Fruit fly (Drosophila melanogaster) whole organism, embryonic: Measurements from ENCODE around the gene 7B2.

ENCODE experiments used
- Ada2b ChIP-seq: fragments of 200-800 bp; sonication (Bioruptor generic); IDR thresholded peaks from 2 replicates; pipeline ENCODE4 v1.3.6; 2022; ENCODE audit warnings: missing biosample characterization, missing genetic modification characterization
- Awh ChIP-seq: fragments of 200-800 bp; sonication (Bioruptor generic); IDR thresholded peaks from 2 replicates; pipeline ENCODE4, ENCODE4 v1.3.6; 2022; ENCODE audit warnings: missing biosample characterization, missing genetic modification characterization
- CG11085 ChIP-seq: fragments of 200-800 bp; sonication (Bioruptor generic); IDR thresholded peaks from 2 replicates; pipeline ENCODE4 v1.3.6; 2022; ENCODE audit warnings: missing biosample characterization, missing genetic modification characterization
- CG11695 ChIP-seq: fragments of 200-800 bp; sonication (Bioruptor generic); IDR thresholded peaks from 3 replicates; pipeline ENCODE4 v1.3.6; 2022; ENCODE audit warnings: missing biosample characterization, missing genetic modification characterization
- CG13287 ChIP-seq: fragments of 200-800 bp; sonication (Bioruptor generic); IDR thresholded peaks from 2 replicates; pipeline ENCODE4 v1.3.6; 2022; ENCODE audit warnings: missing biosample characterization, missing genetic modification characterization; ENCODE audit not compliant: partially characterized antibody
- CG13424 ChIP-seq: fragments of 200-800 bp; sonication (Bioruptor generic); optimal IDR thresholded peaks from 2 replicates; lab custom pipeline; 2019; ENCODE audit warnings: missing biosample characterization, mild to moderate bottlenecking, missing genetic modification characterization, moderate library complexity
- CG14860 ChIP-seq: fragments of 200-800 bp; sonication (Bioruptor generic); IDR thresholded peaks from 3 replicates; pipeline ENCODE4 v1.3.6; 2022; ENCODE audit warnings: missing biosample characterization, missing genetic modification characterization; ENCODE audit not compliant: partially characterized antibody
- CG15011 ChIP-seq: fragments of 200-800 bp; sonication (Bioruptor generic); optimal IDR thresholded peaks from 3 replicates; lab custom pipeline; 2018; ENCODE audit warnings: missing biosample characterization, mild to moderate bottlenecking, missing genetic modification characterization
- CG15073 ChIP-seq: fragments of 200-800 bp; sonication (Bioruptor generic); optimal IDR thresholded peaks from 2 replicates; lab custom pipeline; 2016; ENCODE audit warnings: missing biosample characterization, missing genetic modification characterization
- CG16813 ChIP-seq: fragments of 200-800 bp; sonication (Bioruptor generic); IDR thresholded peaks from 3 replicates; pipeline ENCODE4 v1.3.6; 2022; ENCODE audit warnings: missing biosample characterization, missing genetic modification characterization; ENCODE audit not compliant: partially characterized antibody
- CG18476 ChIP-seq: fragments of 200-800 bp; sonication (Bioruptor generic); optimal IDR thresholded peaks from 2 replicates; lab custom pipeline; 2016; ENCODE audit warnings: missing biosample characterization, mild to moderate bottlenecking, missing genetic modification characterization
- CG2129 ChIP-seq: fragments of 200-800 bp; sonication (Bioruptor generic); IDR thresholded peaks from 2 replicates; pipeline ENCODE4 v1.3.6; 2022; ENCODE audit warnings: missing biosample characterization, missing genetic modification characterization; ENCODE audit not compliant: partially characterized antibody
- CG30431 ChIP-seq: fragments of 200-800 bp; sonication (Bioruptor generic); optimal IDR thresholded peaks from 2 replicates; lab custom pipeline; 2017; ENCODE audit warnings: missing biosample characterization, missing genetic modification characterization
- CG4617 ChIP-seq: fragments of 200-800 bp; sonication (Bioruptor generic); optimal IDR thresholded peaks from 3 replicates; lab custom pipeline; 2016; ENCODE audit warnings: missing biosample characterization, missing genetic modification characterization, borderline replicate concordance
- CG6689 ChIP-seq: fragments of 200-800 bp; sonication (Bioruptor generic); IDR thresholded peaks from 2 replicates; pipeline ENCODE4 v1.3.6; 2022; ENCODE audit warnings: missing biosample characterization, missing genetic modification characterization
- CG7987 ChIP-seq: fragments of 200-800 bp; sonication (Bioruptor generic); optimal IDR thresholded peaks from 2 replicates; lab custom pipeline; 2018; ENCODE audit warnings: missing biosample characterization, mild to moderate bottlenecking, missing genetic modification characterization, moderate library complexity
- CG8089 ChIP-seq: fragments of 200-800 bp; sonication (Bioruptor generic); optimal IDR thresholded peaks from 3 replicates; lab custom pipeline; 2016; ENCODE audit warnings: missing biosample characterization, missing genetic modification characterization
- CrebB ChIP-seq: fragments of 200-800 bp; sonication (Bioruptor generic); optimal IDR thresholded peaks from 3 replicates; lab custom pipeline; 2018; ENCODE audit warnings: missing biosample characterization, mild to moderate bottlenecking, missing genetic modification characterization
- D ChIP-seq, 2 experiments: fragments of 200-800 bp in 1 of 2; fragments of >200 bp in 1 of 2; sonication (Bioruptor generic) in 1 of 2; optimal IDR thresholded peaks; 2 replicates in 1 of 2; 3 replicates in 1 of 2; lab custom pipeline; 2017; ENCODE audit warnings: mild to moderate bottlenecking in 1 of 2, missing biosample characterization in 1 of 2, missing genetic modification characterization in 1 of 2, missing genetic modification reagents in 1 of 2
- Dp ChIP-seq: fragments of 200-800 bp; sonication (Bioruptor generic); optimal IDR thresholded peaks from 2 replicates; lab custom pipeline; 2018; ENCODE audit warnings: missing biosample characterization, mild to moderate bottlenecking, missing genetic modification characterization, moderate library complexity
- Ets97D ChIP-seq: fragments of 200-800 bp; sonication (Bioruptor generic); optimal IDR thresholded peaks from 3 replicates; lab custom pipeline; 2016; ENCODE audit warnings: missing biosample characterization, missing genetic modification characterization
- H15 ChIP-seq: fragments of 200-800 bp; sonication (Bioruptor generic); IDR thresholded peaks from 3 replicates; pipeline ENCODE4 v1.3.6; 2022; ENCODE audit warnings: missing biosample characterization, missing genetic modification characterization
- HLH3B ChIP-seq: fragments of 200-800 bp; sonication (Bioruptor generic); IDR thresholded peaks from 2 replicates; pipeline ENCODE4 v1.3.6; 2022; ENCODE audit warnings: missing biosample characterization, missing genetic modification characterization
- Jarid2 ChIP-seq: fragments of 200-800 bp; sonication (Bioruptor generic); optimal IDR thresholded peaks from 3 replicates; lab custom pipeline; 2017; ENCODE audit warnings: mild to moderate bottlenecking, missing biosample characterization, missing genetic modification reagents, missing genetic modification characterization
- Lpt ChIP-seq: fragments of >200 bp; optimal IDR thresholded peaks from 2 replicates; lab custom pipeline; 2018; ENCODE audit warnings: missing biosample characterization, missing genetic modification characterization
- MESR4 ChIP-seq: fragments of 200-800 bp; sonication (Bioruptor generic); optimal IDR thresholded peaks from 2 replicates; lab custom pipeline; 2018; ENCODE audit warnings: missing biosample characterization, mild to moderate bottlenecking, missing genetic modification characterization, moderate library complexity
- MTF-1 ChIP-seq: fragments of 200-800 bp; sonication (Bioruptor generic); optimal IDR thresholded peaks from 2 replicates; lab custom pipeline; 2018; ENCODE audit warnings: missing biosample characterization, mild to moderate bottlenecking, missing genetic modification characterization, borderline replicate concordance
- Myb ChIP-seq: fragments of 200-800 bp; sonication (Bioruptor generic); optimal IDR thresholded peaks from 2 replicates; lab custom pipeline; 2016; ENCODE audit warnings: missing biosample characterization, missing genetic modification characterization
- Nf-YC ChIP-seq: fragments of 200-800 bp; optimal IDR thresholded peaks from 3 replicates; lab custom pipeline; 2019; ENCODE audit warnings: missing biosample characterization, mild to moderate bottlenecking, missing genetic modification characterization, moderate library complexity
- NfI ChIP-seq: fragments of 200-800 bp; sonication (Bioruptor generic); optimal IDR thresholded peaks from 3 replicates; lab custom pipeline; 2018; ENCODE audit warnings: missing biosample characterization, mild to moderate bottlenecking, missing genetic modification characterization, moderate library complexity
- Rfx ChIP-seq: fragments of 200-800 bp; sonication (Bioruptor generic); IDR thresholded peaks from 2 replicates; pipeline ENCODE4 v1.3.6; 2022; ENCODE audit warnings: missing biosample characterization, missing genetic modification characterization
- bab2 ChIP-seq: fragments of 200-800 bp; sonication (Bioruptor generic); optimal IDR thresholded peaks from 2 replicates; lab custom pipeline; 2016; ENCODE audit warnings: missing biosample characterization, missing genetic modification characterization
- bbx ChIP-seq: fragments of 200-800 bp; sonication (Bioruptor generic); IDR thresholded peaks from 2 replicates; pipeline ENCODE4 v1.3.6; 2022; ENCODE audit warnings: missing biosample characterization, missing genetic modification characterization; ENCODE audit not compliant: partially characterized antibody
- bsh ChIP-seq, 2 experiments: fragments of 200-800 bp; sonication (Bioruptor generic); optimal IDR thresholded peaks; 2 replicates each; lab custom pipeline; 2017 to 2018; ENCODE audit warnings: mild to moderate bottlenecking in 2 of 2, missing biosample characterization in 2 of 2, missing genetic modification characterization in 2 of 2, moderate library complexity in 1 of 2
- chif ChIP-seq, 2 experiments: fragments of 200-800 bp; sonication (Bioruptor generic); optimal IDR thresholded peaks; 3 replicates each; lab custom pipeline; 2016; ENCODE audit warnings: missing biosample characterization in 2 of 2, missing genetic modification characterization in 2 of 2
- corto ChIP-seq: fragments of 200-800 bp; sonication (Bioruptor generic); optimal IDR thresholded peaks from 2 replicates; lab custom pipeline; 2016; ENCODE audit warnings: missing biosample characterization, mild to moderate bottlenecking, missing genetic modification characterization, moderate library complexity
- dmrt11E ChIP-seq: fragments of 200-800 bp; sonication (Bioruptor generic); optimal IDR thresholded peaks from 3 replicates; lab custom pipeline; 2018; ENCODE audit warnings: missing biosample characterization, mild to moderate bottlenecking, missing genetic modification characterization, moderate library complexity
- en ChIP-seq: fragments of 200-800 bp; sonication (Bioruptor generic); optimal IDR thresholded peaks from 2 replicates; lab custom pipeline; 2016; ENCODE audit warnings: missing biosample characterization, missing genetic modification characterization
- h ChIP-seq: fragments of >200 bp; optimal IDR thresholded peaks from 2 replicates; lab custom pipeline; 2017
- hth ChIP-seq: fragments of >200 bp; optimal IDR thresholded peaks from 2 replicates; lab custom pipeline; 2017; ENCODE audit warnings: inconsistent platforms
- jing ChIP-seq: fragments of 200-800 bp; sonication (Bioruptor generic); optimal IDR thresholded peaks from 2 replicates; lab custom pipeline; 2018; ENCODE audit warnings: missing biosample characterization, mild to moderate bottlenecking, missing genetic modification characterization
- mld ChIP-seq: fragments of 200-800 bp; sonication (Bioruptor generic); IDR thresholded peaks from 3 replicates; pipeline ENCODE4 v1.3.6; 2022; ENCODE audit warnings: missing biosample characterization, missing genetic modification characterization; ENCODE audit not compliant: partially characterized antibody
- nmo ChIP-seq: fragments of 200-800 bp; sonication (Bioruptor generic); optimal IDR thresholded peaks from 2 replicates; lab custom pipeline; 2018; ENCODE audit warnings: missing biosample characterization, mild to moderate bottlenecking, missing genetic modification characterization, moderate library complexity
- phol ChIP-seq: fragments of 200-800 bp; sonication (Bioruptor generic); optimal IDR thresholded peaks from 3 replicates; lab custom pipeline; 2018; ENCODE audit warnings: missing biosample characterization, mild to moderate bottlenecking, missing genetic modification characterization, moderate library complexity
- vnd ChIP-seq: fragments of 200-800 bp; sonication (Bioruptor generic); IDR thresholded peaks from 3 replicates; pipeline ENCODE4 v1.3.6; 2022; ENCODE audit warnings: missing biosample characterization, missing genetic modification characterization; ENCODE audit not compliant: partially characterized antibody
- vvl ChIP-seq: fragments of 200-800 bp; sonication (Bioruptor generic); IDR thresholded peaks from 2 replicates; pipeline ENCODE4 v1.3.6; 2022; ENCODE audit warnings: missing biosample characterization, missing genetic modification characterization
- wek ChIP-seq: fragments of 200-800 bp; sonication (Bioruptor generic); optimal IDR thresholded peaks from 3 replicates; lab custom pipeline; 2018; ENCODE audit warnings: missing biosample characterization, mild to moderate bottlenecking, missing genetic modification characterization, moderate library complexity
- zen ChIP-seq: fragments of 200-800 bp; sonication (Bioruptor generic); optimal IDR thresholded peaks from 3 replicates; lab custom pipeline; 2018; ENCODE audit warnings: missing biosample characterization, mild to moderate bottlenecking, missing genetic modification characterization, moderate library complexity

7B2 gene

DNA sequence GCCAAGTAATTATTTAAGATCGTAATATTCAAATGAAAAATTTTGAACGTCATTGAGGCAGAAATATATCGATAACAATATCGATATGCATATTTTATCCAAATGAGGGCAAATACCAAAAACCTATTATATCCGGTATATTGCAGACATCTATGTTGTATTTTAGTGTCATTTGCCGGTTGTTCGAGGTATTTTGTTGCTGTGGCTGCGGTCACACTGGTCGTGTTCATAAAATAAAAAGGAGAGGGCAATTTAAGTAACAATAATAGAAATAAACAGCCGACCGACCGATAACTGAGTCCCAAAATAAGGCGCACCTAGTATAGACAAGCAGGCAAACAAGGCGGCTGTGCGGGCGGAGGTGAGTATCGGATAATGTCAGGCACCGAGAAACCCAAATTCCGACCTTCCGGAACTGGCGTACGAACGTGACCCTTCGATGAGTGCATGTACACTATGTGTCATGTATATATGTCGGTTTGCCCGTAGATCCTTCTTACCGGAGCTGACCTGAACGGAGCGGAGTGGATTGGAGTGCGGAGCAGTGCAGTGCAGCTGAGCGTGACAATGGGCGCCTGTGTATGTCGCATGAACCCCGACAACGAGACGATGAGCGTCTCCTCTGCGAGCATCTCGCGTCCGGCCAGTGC lies 17.3 kb downstream of the 7B2 start, which contains the start of gene CG1172:
Gene CG1172, plus strand, starts transcription at position 181 of the 650 bp plus-strand sequence.
- TF ChIP-seq CG11085 (GFP tag; lab: Robert Waterston, UW): no peak
- TF ChIP-seq CG6689 (GFP tag; lab: Robert Waterston, UW): no peak
- no peak for TF ChIP-seq HLH3B (GFP tag; lab: Robert Waterston, UW)
- TF ChIP-seq h (lab: Kevin White, UChicago): no peak
- TF ChIP-seq Ada2b (GFP tag; lab: Robert Waterston, UW): no peak
- peak; percentile 58 for TF ChIP-seq Myb
- no peak for TF ChIP-seq Nf-YC (tag; lab: Kevin White, UChicago)
- TF ChIP-seq vvl (GFP tag; lab: Robert Waterston, UW): peak; percentile 88
- TF ChIP-seq corto (GFP tag; lab: Kevin White, UChicago): no peak
- TF ChIP-seq CG2129 (GFP tag; lab: Robert Waterston, UW): peak; percentile 37; the same call in 1 of the 2 replicates
- peak; percentile 88 for TF ChIP-seq CG13287 (GFP tag; lab: Robert Waterston, UW)
- peak; percentile 17 for TF ChIP-seq NfI (GFP tag; lab: Kevin White, UChicago)
- no peak for TF ChIP-seq en
- no peak for TF ChIP-seq Lpt
- no peak for TF ChIP-seq Awh (GFP tag; lab: Robert Waterston, UW)
- TF ChIP-seq CG14860 (GFP tag; lab: Robert Waterston, UW): peak; percentile 28; the same call in 1 of the 3 replicates
- no peak for TF ChIP-seq bsh (GFP tag; optimal IDR thresholded peaks at IDR 0.05; lab: Kevin White, UChicago)
- TF ChIP-seq Dp: peak; percentile 81
- TF ChIP-seq bbx (GFP tag; lab: Robert Waterston, UW): peak; percentile 73
- no peak for TF ChIP-seq CG30431 (GFP tag; lab: Kevin White, UChicago)
- TF ChIP-seq bab2 (GFP tag; lab: Kevin White, UChicago): no peak
- TF ChIP-seq CG15011: no peak
- TF ChIP-seq hth (lab: Kevin White, UChicago): no peak
- TF ChIP-seq H15 (GFP tag; lab: Robert Waterston, UW): no peak
- no peak for TF ChIP-seq CG8089
- peak; percentile 93 for TF ChIP-seq Ets97D (GFP tag; lab: Kevin White, UChicago)
- no peak for TF ChIP-seq CG13424 (tag; lab: Kevin White, UChicago)
- peak; percentile 11; the same call in 1 of the 2 replicates for TF ChIP-seq Rfx (GFP tag; lab: Robert Waterston, UW)
- TF ChIP-seq CG7987 (GFP tag; lab: Kevin White, UChicago): no peak
- no peak for TF ChIP-seq MTF-1
- TF ChIP-seq vnd (GFP tag; lab: Robert Waterston, UW): peak; percentile 52; the same call in 2 of the 3 replicates
- TF ChIP-seq dmrt11E (tag; lab: Kevin White, UChicago): peak; percentile 19
- peak; percentile 44 for TF ChIP-seq zen
- no peak for TF ChIP-seq wek (GFP tag; lab: Kevin White, UChicago)
- peak; percentile 49 for TF ChIP-seq nmo
- no peak for TF ChIP-seq mld (GFP tag; lab: Robert Waterston, UW)
- no peak for TF ChIP-seq CG15073
- peak; percentile 91 for TF ChIP-seq CG11695 (GFP tag; lab: Robert Waterston, UW)
- no peak for TF ChIP-seq jing (GFP tag; lab: Kevin White, UChicago)
- TF ChIP-seq MESR4: peak; percentile 85
- peak; percentile 37 for TF ChIP-seq D (optimal IDR thresholded peaks at IDR 0.05; lab: Kevin White, UChicago)
- TF ChIP-seq D (GFP tag; optimal IDR thresholded peaks at IDR 0.05; lab: Kevin White, UChicago): no peak
- TF ChIP-seq Jarid2 (GFP tag; lab: Kevin White, UChicago): no peak
- TF ChIP-seq CrebB (tag; lab: Kevin White, UChicago): peak; percentile 21
- TF ChIP-seq chif (GFP tag; optimal IDR thresholded peaks at IDR 0.05; lab: Kevin White, UChicago): no peak
- peak; percentile 86 for TF ChIP-seq CG4617 (GFP tag; lab: Kevin White, UChicago)
- TF ChIP-seq CG16813 (GFP tag; lab: Robert Waterston, UW): peak; percentile 79
- peak; percentile 59 for TF ChIP-seq phol (tag; lab: Kevin White, UChicago)
- no peak for TF ChIP-seq CG18476 (GFP tag; lab: Kevin White, UChicago)
